Worm (Caenorhabditis elegans): ENCODE measurements around the gene gcy-21.
"Not testable (repeated sequence)": the region's sequence is repeated elsewhere in the genome, so short reads cannot be mapped to it uniquely, and the experiment has no call there.

The gcy-21 gene

DNA sequence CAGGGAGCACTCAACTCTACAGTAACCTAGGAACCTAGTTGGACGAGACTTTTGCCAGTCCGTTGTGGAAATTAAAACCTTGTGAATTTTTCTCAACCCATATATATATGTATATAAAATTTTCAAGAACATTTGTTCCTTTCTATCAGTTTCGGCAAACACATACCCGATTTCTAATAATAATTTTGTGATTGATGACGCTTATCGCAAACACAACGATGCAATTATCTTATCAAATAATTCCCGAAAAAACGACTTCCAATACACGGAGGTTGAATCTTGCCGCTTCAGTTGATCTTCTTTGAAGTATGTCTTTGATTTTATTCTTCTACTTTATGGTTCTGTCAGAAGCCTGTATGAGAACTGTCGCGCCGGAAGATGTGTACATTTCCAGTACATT, 5.6 kb downstream of the gcy-21 start, which contains the start of gene F22E5.2:
Gene F22E5.2 (plus strand): TSS at position 301 of the 400 bp plus-strand sequence.
- not testable (repeated sequence) for TF ChIP-seq snpc-4 (tag; optimal IDR thresholded peaks at IDR 0.05); drap-1 (GFP tag; optimal IDR thresholded peaks at IDR 0.05); ham-2 (GFP tag; optimal IDR thresholded peaks at IDR 0.05)

DNA sequence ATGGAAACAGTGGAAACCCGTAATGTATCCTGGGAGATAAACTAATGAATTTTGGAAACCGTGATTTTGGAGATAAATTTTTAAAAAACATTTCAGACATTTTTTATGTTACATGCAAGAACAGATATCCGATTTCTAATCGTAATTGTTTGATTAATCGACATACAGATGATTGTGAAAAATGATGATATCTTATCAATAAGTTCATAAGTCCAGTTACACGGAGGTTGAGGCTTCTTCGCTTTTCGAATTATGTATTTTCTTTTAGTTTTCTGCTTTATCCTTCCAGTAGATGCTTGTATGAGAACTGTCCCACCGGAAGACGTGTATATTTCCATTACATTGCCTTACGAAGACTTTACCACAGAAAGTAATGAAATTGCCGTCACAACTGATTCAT, 6.1 kb downstream of the gcy-21 start, which contains the start of gene F22E5.22:
Gene F22E5.22 (plus strand): TSS at position 301 of the 400 bp plus-strand sequence.
- no peak for TF ChIP-seq flh-1 (GFP tag; optimal IDR thresholded peaks at IDR 0.05)
- no peak for TF ChIP-seq nhr-76 (tag; optimal IDR thresholded peaks at IDR 0.05)
- TF ChIP-seq sem-2 (GFP tag; optimal IDR thresholded peaks at IDR 0.05): no peak
- TF ChIP-seq bed-3 (GFP tag; optimal IDR thresholded peaks at IDR 0.05): no peak
- TF ChIP-seq lsy-2 (tag; optimal IDR thresholded peaks at IDR 0.05): no peak
- no peak for TF ChIP-seq cnd-1 (tag; optimal IDR thresholded peaks at IDR 0.05)
- no peak for TF ChIP-seq pha-4 (tag; optimal IDR thresholded peaks at IDR 0.05)

DNA sequence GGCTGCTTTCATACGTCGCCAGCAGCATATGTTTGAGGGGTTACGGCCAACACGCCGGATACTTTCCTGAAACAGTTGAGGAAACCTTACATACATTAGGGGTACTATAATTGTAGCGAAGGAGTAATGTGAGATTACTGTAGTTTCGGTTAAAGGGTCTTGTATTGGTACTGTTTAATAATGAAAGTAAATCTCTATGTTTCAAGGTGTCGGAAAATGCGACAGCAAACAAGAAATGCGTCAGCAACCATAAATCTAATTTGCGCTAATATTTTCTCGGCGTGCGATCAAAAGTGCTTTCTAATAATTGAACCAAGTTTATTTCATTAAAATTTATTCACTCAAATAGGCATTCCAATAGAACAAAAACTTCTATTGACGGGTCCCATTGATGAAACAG, 12.9 kb downstream of the gcy-21 start, which contains the start of gene sri-57:
Gene sri-57 (minus strand): TSS at position 101 of the 400 bp plus-strand sequence.
- not testable (repeated sequence) for TF ChIP-seq elt-3 (tag; optimal IDR thresholded peaks at IDR 0.05); unc-62 (GFP tag; optimal IDR thresholded peaks at IDR 0.05); tbx-8 (GFP tag; optimal IDR thresholded peaks at IDR 0.05)

DNA sequence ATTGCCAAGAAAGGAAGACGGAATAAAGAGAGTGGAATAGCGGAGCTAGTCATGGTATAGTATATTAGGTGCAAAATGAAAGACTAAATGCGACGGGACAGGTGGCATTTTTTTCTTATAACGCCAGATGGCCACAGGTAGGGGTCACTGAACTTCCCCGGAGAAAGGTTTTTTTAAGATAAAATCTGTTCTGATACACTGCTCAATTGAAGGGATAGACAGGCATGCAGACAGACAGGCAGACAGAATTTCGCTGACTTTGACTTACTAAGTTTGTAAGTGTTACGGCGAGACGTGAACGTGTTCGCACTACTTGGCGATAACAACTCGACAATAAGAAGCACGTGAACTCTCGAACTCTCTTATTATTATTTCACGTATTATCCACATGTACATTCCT, 14.1 kb downstream of the gcy-21 start, which contains the start of the genes F22E5.20 and F22E5.1:
Gene F22E5.20 (minus strand): TSS at position 101 of the 400 bp plus-strand sequence.
Gene F22E5.1 (plus strand): TSS at position 242 of the 400 bp plus-strand sequence.
- not testable (repeated sequence) for TF ChIP-seq snpc-4, ztf-11, zip-8 (tag; optimal IDR thresholded peaks at IDR 0.05)

DNA sequence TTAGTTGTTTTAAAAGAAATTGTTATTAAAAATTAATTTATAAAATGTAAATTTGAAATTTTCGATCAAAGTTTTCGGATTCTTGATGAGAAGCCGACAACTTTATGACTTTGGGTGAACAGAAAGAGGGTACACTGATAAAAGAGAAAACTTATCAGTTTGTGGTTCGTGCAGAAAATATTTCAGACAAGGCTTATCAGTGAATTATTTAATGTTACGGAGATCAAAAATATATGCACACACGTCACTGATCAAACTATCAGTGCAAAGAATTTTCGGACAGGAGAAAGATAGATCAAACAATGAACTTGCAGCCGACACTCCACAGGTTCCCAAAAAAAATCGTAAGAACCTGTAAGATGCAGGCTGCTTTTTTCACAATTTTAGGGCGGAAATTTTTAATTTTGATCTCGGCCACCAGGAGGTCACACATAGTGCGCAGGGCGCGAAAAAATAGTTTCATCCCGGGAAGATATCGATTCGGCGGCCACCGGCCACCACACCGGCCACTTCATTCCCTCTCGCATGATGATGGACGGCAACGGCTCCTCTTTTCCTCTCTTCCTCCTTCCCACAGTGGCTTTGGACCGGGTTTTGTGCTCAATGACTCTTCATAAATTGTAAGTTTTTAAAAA, 18.2 kb downstream of the gcy-21 start, which contains the start of gene F22E5.17:
Gene F22E5.17 (plus strand): TSS at position 508 of the 635 bp plus-strand sequence.
- no peak for TF ChIP-seq M03D4.4 (tag; optimal IDR thresholded peaks at IDR 0.05)
- TF ChIP-seq nhr-237 (tag; optimal IDR thresholded peaks at IDR 0.05): no peak
- TF ChIP-seq unc-39 (tag; optimal IDR thresholded peaks at IDR 0.05): no peak
- TF ChIP-seq nhr-12 (tag; optimal IDR thresholded peaks at IDR 0.05): no peak
- no peak for TF ChIP-seq nhr-28 (tag; optimal IDR thresholded peaks at IDR 0.05)
- no peak for TF ChIP-seq ceh-83 (GFP tag; optimal IDR thresholded peaks at IDR 0.05)
- TF ChIP-seq ceh-43 (GFP tag; optimal IDR thresholded peaks at IDR 0.05): no peak
- TF ChIP-seq drap-1 (GFP tag; optimal IDR thresholded peaks at IDR 0.05): no peak
- TF ChIP-seq blmp-1 (tag; optimal IDR thresholded peaks at IDR 0.05): no peak
- TF ChIP-seq ztf-11 (tag; optimal IDR thresholded peaks at IDR 0.05): no peak
- no peak for TF ChIP-seq mls-2 (tag; optimal IDR thresholded peaks at IDR 0.05)
- TF ChIP-seq nhr-76 (tag; optimal IDR thresholded peaks at IDR 0.05): no peak
- no peak for TF ChIP-seq unc-120 (tag; optimal IDR thresholded peaks at IDR 0.05; ENCODE audit: poor library complexity, severe bottlenecking)
- no peak for TF ChIP-seq nhr-2 (tag; optimal IDR thresholded peaks at IDR 0.05)

DNA sequence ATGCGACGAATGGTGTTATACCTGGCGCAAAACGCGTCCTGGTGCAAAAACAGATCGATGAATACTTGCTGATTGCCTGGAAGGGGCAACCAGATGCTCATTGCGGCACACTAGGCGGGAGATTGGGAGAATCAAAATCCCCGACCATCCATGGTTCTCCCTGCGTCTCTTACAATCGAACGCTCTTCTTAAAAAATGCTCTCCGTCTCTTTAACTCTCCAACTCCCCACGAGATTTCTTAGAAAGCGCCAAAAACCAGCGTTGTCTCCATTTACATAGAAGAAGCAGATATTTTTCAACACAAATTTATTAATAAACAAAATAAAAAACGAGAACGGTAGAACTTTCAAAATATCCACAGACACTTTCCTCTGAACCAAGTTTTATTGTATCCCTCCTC, 21.7 kb downstream of the gcy-21 start, which contains the start of gene F34D6.1:
Gene F34D6.1 (minus strand): TSS at position 101 of the 400 bp plus-strand sequence.
- TF ChIP-seq nhr-237 (tag; optimal IDR thresholded peaks at IDR 0.05) (no peak), elt-1 (tag; optimal IDR thresholded peaks at IDR 0.05; ENCODE audit: borderline replicate concordance, insufficient read depth) (no peak), M03D4.4 (tag; optimal IDR thresholded peaks at IDR 0.05) (no peak), pha-4 (tag; optimal IDR thresholded peaks at IDR 0.05) (no peak), tbx-8 (GFP tag; optimal IDR thresholded peaks at IDR 0.05) (no peak), hlh-1 (tag; optimal IDR thresholded peaks at IDR 0.05) (no peak), nhr-76 (tag; optimal IDR thresholded peaks at IDR 0.05) (no peak), mls-2 (tag; optimal IDR thresholded peaks at IDR 0.05) (no peak), lin-32 (GFP tag; optimal IDR thresholded peaks at IDR 0.05) (no peak), sptf-1 (tag; optimal IDR thresholded peaks at IDR 0.05) (no peak), mep-1 (tag; optimal IDR thresholded peaks at IDR 0.05) (no peak), drap-1 (GFP tag; optimal IDR thresholded peaks at IDR 0.05) (no peak), bed-3 (GFP tag; optimal IDR thresholded peaks at IDR 0.05) (no peak), snpc-4 (tag; optimal IDR thresholded peaks at IDR 0.05) (no peak), blmp-1 (tag; optimal IDR thresholded peaks at IDR 0.05) (no peak), ceh-39 (tag; optimal IDR thresholded peaks at IDR 0.05) (no peak), ces-1 (GFP tag; optimal IDR thresholded peaks at IDR 0.05) (no peak), ceh-43 (GFP tag; optimal IDR thresholded peaks at IDR 0.05) (no peak)

Data from whole organism, mixed stage, embryonic.